Fruit fly (Drosophila melanogaster) whole organism, embryonic: ENCODE measurements around the gene CG17108.

ENCODE experiments used
- CG10267 ChIP-seq: fragments of 200-800 bp; sonication (Bioruptor generic); optimal IDR thresholded peaks from 2 replicates; lab custom pipeline; 2018; ENCODE audit warnings: missing biosample characterization, mild to moderate bottlenecking, missing genetic modification characterization, moderate library complexity
- CG11504 ChIP-seq: fragments of 200-800 bp; sonication (Bioruptor generic); optimal IDR thresholded peaks from 3 replicates; lab custom pipeline; 2019; ENCODE audit warnings: missing biosample characterization, mild to moderate bottlenecking, missing genetic modification characterization, moderate library complexity
- CG13894 ChIP-seq: fragments of 200-800 bp; sonication (Bioruptor generic); optimal IDR thresholded peaks from 3 replicates; lab custom pipeline; 2018; ENCODE audit warnings: missing biosample characterization, mild to moderate bottlenecking, missing genetic modification characterization, moderate library complexity
- CG15269 ChIP-seq: fragments of 200-800 bp; sonication (Bioruptor generic); optimal IDR thresholded peaks from 2 replicates; lab custom pipeline; 2018; ENCODE audit warnings: missing biosample characterization, mild to moderate bottlenecking, missing genetic modification characterization, moderate library complexity
- CG2120 ChIP-seq: fragments of 200-800 bp; sonication (Bioruptor generic); optimal IDR thresholded peaks from 3 replicates; lab custom pipeline; 2016; ENCODE audit warnings: missing biosample characterization, missing genetic modification characterization
- CG2199 ChIP-seq: fragments of 200-800 bp; sonication (Bioruptor generic); IDR thresholded peaks from 3 replicates; pipeline ENCODE4 v1.3.6; 2022; ENCODE audit warnings: missing biosample characterization, missing genetic modification characterization
- CG2678 ChIP-seq: fragments of 200-800 bp; sonication (Bioruptor generic); optimal IDR thresholded peaks from 3 replicates; lab custom pipeline; 2019; ENCODE audit warnings: missing biosample characterization, mild to moderate bottlenecking, missing genetic modification characterization, moderate library complexity
- CG32532 ChIP-seq: fragments of 200-800 bp; sonication (Bioruptor generic); IDR thresholded peaks from 2 replicates; pipeline ENCODE4 v1.3.6; 2022; ENCODE audit warnings: missing biosample characterization, missing genetic modification characterization
- CG3281 ChIP-seq: fragments of 200-800 bp; sonication (Bioruptor generic); optimal IDR thresholded peaks from 3 replicates; lab custom pipeline; 2017; ENCODE audit warnings: missing biosample characterization, mild to moderate bottlenecking, missing genetic modification characterization
- CG5180 ChIP-seq: fragments of 200-800 bp; sonication (Bioruptor generic); optimal IDR thresholded peaks from 3 replicates; lab custom pipeline; 2017; ENCODE audit warnings: missing biosample characterization, missing genetic modification characterization, mild to moderate bottlenecking, moderate library complexity, missing genetic modification reagents
- CG6854 ChIP-seq: fragments of 200-800 bp; sonication (Bioruptor generic); optimal IDR thresholded peaks from 3 replicates; lab custom pipeline; 2017; ENCODE audit warnings: missing biosample characterization, mild to moderate bottlenecking, missing genetic modification characterization
- CG7987 ChIP-seq: fragments of 200-800 bp; sonication (Bioruptor generic); optimal IDR thresholded peaks from 2 replicates; lab custom pipeline; 2018; ENCODE audit warnings: missing biosample characterization, mild to moderate bottlenecking, missing genetic modification characterization, moderate library complexity
- Fer1 ChIP-seq: fragments of 200-800 bp; sonication (Bioruptor generic); optimal IDR thresholded peaks from 2 replicates; lab custom pipeline; 2017; ENCODE audit warnings: missing biosample characterization, mild to moderate bottlenecking, missing genetic modification characterization
- Fer3 ChIP-seq: fragments of 200-800 bp; sonication (Bioruptor generic); optimal IDR thresholded peaks from 2 replicates; lab custom pipeline; 2018; ENCODE audit warnings: missing biosample characterization, mild to moderate bottlenecking, missing genetic modification characterization, moderate library complexity
- HLH3B ChIP-seq: fragments of 200-800 bp; sonication (Bioruptor generic); IDR thresholded peaks from 2 replicates; pipeline ENCODE4 v1.3.6; 2022; ENCODE audit warnings: missing biosample characterization, missing genetic modification characterization
- Hr51 ChIP-seq, 2 experiments: fragments of 200-800 bp; sonication (Bioruptor generic); optimal IDR thresholded peaks; 2 replicates in 1 of 2; 3 replicates in 1 of 2; lab custom pipeline; 2016 to 2018; ENCODE audit warnings: missing biosample characterization in 2 of 2, missing genetic modification characterization in 2 of 2, mild to moderate bottlenecking in 1 of 2, moderate library complexity in 1 of 2
- Med ChIP-seq: fragments of 200-800 bp; sonication (Bioruptor generic); peaks from one replicate; lab custom pipeline; 2016; ENCODE audit warnings: missing biosample characterization, missing genetic modification characterization, mild to moderate bottlenecking, inconsistent platforms, moderate library complexity
- Meics ChIP-seq: fragments of 200-800 bp; sonication (Bioruptor generic); optimal IDR thresholded peaks from 2 replicates; lab custom pipeline; 2017; ENCODE audit warnings: missing biosample characterization, mild to moderate bottlenecking, missing genetic modification characterization
- PHDP ChIP-seq: fragments of 200-800 bp; sonication (Bioruptor generic); optimal IDR thresholded peaks from 3 replicates; lab custom pipeline; 2018; ENCODE audit warnings: missing biosample characterization, mild to moderate bottlenecking, missing genetic modification characterization, moderate library complexity
- Side ChIP-seq: fragments of 200-800 bp; sonication (Bioruptor generic); optimal IDR thresholded peaks from 2 replicates; lab custom pipeline; 2016; ENCODE audit warnings: missing biosample characterization, missing genetic modification characterization
- Sox102F ChIP-seq: fragments of 200-800 bp; sonication (Bioruptor generic); optimal IDR thresholded peaks from 2 replicates; lab custom pipeline; 2018; ENCODE audit warnings: missing biosample characterization, mild to moderate bottlenecking, missing genetic modification characterization, moderate library complexity
- Vsx1 ChIP-seq: fragments of 200-800 bp; sonication (Bioruptor generic); optimal IDR thresholded peaks from 2 replicates; lab custom pipeline; 2017; ENCODE audit warnings: missing biosample characterization, mild to moderate bottlenecking, missing genetic modification characterization, missing genetic modification reagents
- abd-A ChIP-seq: fragments of 200-800 bp; sonication (Bioruptor generic); optimal IDR thresholded peaks from 3 replicates; lab custom pipeline; 2019; ENCODE audit warnings: missing biosample characterization, mild to moderate bottlenecking, missing genetic modification characterization, moderate library complexity
- aop ChIP-seq: fragments of 200-800 bp; sonication (Bioruptor generic); IDR thresholded peaks from 2 replicates; pipeline ENCODE4 v1.3.6; 2022; ENCODE audit warnings: missing biosample characterization, missing genetic modification characterization
- bcd ChIP-seq: fragments of 200-800 bp; sonication (Bioruptor generic); optimal IDR thresholded peaks from 2 replicates; lab custom pipeline; 2017; ENCODE audit warnings: missing biosample characterization, mild to moderate bottlenecking, missing genetic modification characterization
- chinmo ChIP-seq: fragments of 200-800 bp; sonication (Bioruptor generic); IDR thresholded peaks from 4 replicates; pipeline ENCODE4 v1.3.6; 2022; ENCODE audit warnings: missing biosample characterization, missing genetic modification characterization; ENCODE audit not compliant: partially characterized antibody
- chn ChIP-seq: fragments of 200-800 bp; sonication (Bioruptor generic); optimal IDR thresholded peaks from 2 replicates; lab custom pipeline; 2016; ENCODE audit warnings: missing biosample characterization, missing genetic modification characterization
- ci ChIP-seq: fragments of 200-800 bp; sonication (Bioruptor generic); IDR thresholded peaks from 3 replicates; pipeline ENCODE4 v1.3.6; 2022; ENCODE audit warnings: missing biosample characterization, missing genetic modification characterization
- dmrt99B ChIP-seq: fragments of 200-800 bp; sonication (Bioruptor generic); optimal IDR thresholded peaks from 2 replicates; lab custom pipeline; 2018; ENCODE audit warnings: missing biosample characterization, mild to moderate bottlenecking, missing genetic modification characterization, moderate library complexity
- gem ChIP-seq: fragments of 200-800 bp; sonication (Bioruptor generic); optimal IDR thresholded peaks from 2 replicates; lab custom pipeline; 2019; ENCODE audit warnings: missing biosample characterization, mild to moderate bottlenecking, missing genetic modification characterization, moderate library complexity
- grau ChIP-seq: fragments of 200-800 bp; optimal IDR thresholded peaks from 3 replicates; lab custom pipeline; 2019; ENCODE audit warnings: missing biosample characterization, mild to moderate bottlenecking, missing genetic modification characterization, moderate library complexity
- gt ChIP-seq: fragments of 200-800 bp; sonication (Bioruptor generic); IDR thresholded peaks from 2 replicates; pipeline ENCODE4 v1.3.6; 2022; ENCODE audit warnings: missing biosample characterization, missing genetic modification characterization
- hbn ChIP-seq: fragments of 200-800 bp; sonication (Bioruptor generic); IDR thresholded peaks from 2 replicates; pipeline ENCODE4 v1.3.6; 2022; ENCODE audit warnings: missing biosample characterization, missing genetic modification characterization; ENCODE audit not compliant: partially characterized antibody
- pros ChIP-seq: fragments of 200-800 bp; sonication (Bioruptor generic); optimal IDR thresholded peaks from 3 replicates; lab custom pipeline; 2019; ENCODE audit warnings: missing biosample characterization, mild to moderate bottlenecking, missing genetic modification characterization, moderate library complexity
- row ChIP-seq: fragments of 200-800 bp; sonication (Bioruptor generic); IDR thresholded peaks from 3 replicates; pipeline ENCODE4 v1.3.6; 2022; ENCODE audit warnings: missing biosample characterization, missing genetic modification characterization
- slbo ChIP-seq: fragments of 200-800 bp; sonication (Bioruptor generic); IDR thresholded peaks from 2 replicates; pipeline ENCODE4 v1.3.6; 2022; ENCODE audit warnings: missing biosample characterization, missing genetic modification characterization
- unpg ChIP-seq: fragments of 200-800 bp; sonication (Bioruptor generic); optimal IDR thresholded peaks from 3 replicates; lab custom pipeline; 2018; ENCODE audit warnings: missing biosample characterization, mild to moderate bottlenecking, missing genetic modification characterization, moderate library complexity
- vvl ChIP-seq: fragments of 200-800 bp; sonication (Bioruptor generic); IDR thresholded peaks from 2 replicates; pipeline ENCODE4 v1.3.6; 2022; ENCODE audit warnings: missing biosample characterization, missing genetic modification characterization
- zfh1 ChIP-seq: fragments of 200-800 bp; sonication (Bioruptor generic); IDR thresholded peaks from 3 replicates; pipeline ENCODE4 v1.3.6; 2022; ENCODE audit warnings: missing biosample characterization, missing genetic modification characterization

CG17108 gene

dm6 chr2L:10682197-10682596, 11.7 kb downstream of the CG17108 start:
- TF ChIP-seq vvl (GFP tag; lab: Robert Waterston, UW), result peak; percentile 69; the same call in 1 of the 2 replicates
- TF ChIP-seq HLH3B (GFP tag; lab: Robert Waterston, UW), result no peak
- 0 out of 2 replicates have a peak, but pooled peaks have one; percentile 16 for TF ChIP-seq slbo (GFP tag; lab: Robert Waterston, UW)
- 0 out of 4 replicates have a peak, but pooled peaks have one; percentile 50 for TF ChIP-seq chinmo (GFP tag; lab: Robert Waterston, UW)
- no peak for TF ChIP-seq CG2199 (GFP tag; lab: Robert Waterston, UW)
- no peak for TF ChIP-seq ci (GFP tag; lab: Robert Waterston, UW)
- TF ChIP-seq pros, result peak; percentile 42
- peak; percentile 95 for TF ChIP-seq abd-A (tag; lab: Kevin White, UChicago)
- TF ChIP-seq Vsx1, result peak; percentile 12
- TF ChIP-seq CG13894, result peak; percentile 8
- TF ChIP-seq, all 482 proteins: peak for 7

DNA sequence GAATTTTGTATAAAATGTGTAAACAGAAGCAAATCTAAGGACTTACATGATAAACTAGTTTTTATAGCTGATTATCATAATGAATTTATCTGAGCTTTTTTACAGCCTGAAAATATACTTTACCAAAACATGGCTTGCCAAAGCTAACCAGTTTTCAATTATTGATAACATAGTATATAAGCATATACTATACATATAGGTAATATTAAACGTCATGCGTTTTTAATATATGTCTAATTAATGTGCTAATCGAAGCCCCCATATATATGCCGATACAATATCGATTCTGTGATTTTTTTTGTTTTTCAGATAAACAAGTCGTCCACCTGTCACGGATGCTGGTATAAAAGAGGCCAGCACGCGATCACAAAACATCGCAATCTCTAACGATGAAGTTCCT, 12.3 kb downstream of the CG17108 start, which contains the start of gene CG17107:
CG17107 (plus strand) TSS at position 301 of the 400 bp plus-strand sequence.
- no peak for TF ChIP-seq chn (GFP tag; lab: Kevin White, UChicago)
- no peak for TF ChIP-seq row (GFP tag; lab: Robert Waterston, UW)
- no peak for TF ChIP-seq hbn
- TF ChIP-seq gt (GFP tag; lab: Robert Waterston, UW), result no peak
- TF ChIP-seq CG10267, result no peak
- no peak for TF ChIP-seq CG5180
- TF ChIP-seq CG7987 (GFP tag; lab: Kevin White, UChicago), result no peak
- TF ChIP-seq, all 482 proteins: peak for 0

DNA sequence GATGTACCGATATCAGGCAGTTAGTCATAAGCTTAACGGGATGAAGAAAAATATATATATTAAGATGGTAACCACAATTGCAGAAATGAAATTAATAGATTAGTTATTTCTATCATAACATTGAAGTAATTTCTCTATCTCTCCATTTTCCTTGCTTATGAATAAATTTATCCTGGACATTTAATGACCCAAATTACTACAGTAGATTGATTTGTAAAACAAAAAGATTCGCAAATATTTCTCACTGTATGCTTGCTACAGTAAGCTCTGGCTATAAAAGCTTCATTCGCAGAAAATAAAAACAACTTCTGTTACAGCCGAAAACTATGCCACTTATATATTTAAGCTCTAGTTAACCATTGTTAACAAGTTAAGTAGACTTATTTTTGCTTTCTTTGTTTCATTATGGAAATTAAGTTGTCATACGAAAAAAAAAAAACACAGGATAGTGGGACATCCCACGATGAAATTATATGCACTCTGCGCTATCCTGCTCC, 13.3 kb downstream of the CG17108 start, which contains the start of gene CG17105:
CG17105 (plus strand) TSS at position 447 of the 497 bp plus-strand sequence.
- TF ChIP-seq Fer1 (GFP tag; lab: Kevin White, UChicago) (no peak), Fer3 (tag; lab: Kevin White, UChicago) (peak; percentile 6), Meics (peak; percentile 14), Med (GFP tag; lab: Kevin White, UChicago) (peak; percentile 57), CG3281 (GFP tag; lab: Kevin White, UChicago) (peak; percentile 3), CG2678 (tag; lab: Kevin White, UChicago) (peak; percentile 10), PHDP (tag; lab: Kevin White, UChicago) (peak; percentile 15), dmrt99B (tag; lab: Kevin White, UChicago) (peak; percentile 8), aop (GFP tag; lab: Robert Waterston, UW) (no peak), row (GFP tag; lab: Robert Waterston, UW) (0 out of 3 replicates have a peak, but pooled peaks have one; percentile 19), CG32532 (GFP tag; lab: Robert Waterston, UW) (peak; percentile 9; the same call in 1 of the 2 replicates), CG11504 (peak; percentile 11), zfh1 (GFP tag; lab: Robert Waterston, UW) (no peak), Hr51 (GFP tag; optimal IDR thresholded peaks at IDR 0.05; lab: Kevin White, UChicago) (peak in 1 of 2 experiments; percentile 56), bcd (peak; percentile 3), Side (GFP tag; lab: Kevin White, UChicago) (no peak), unpg (peak; percentile 26), grau (tag; lab: Kevin White, UChicago) (peak; percentile 80), gem (tag; lab: Kevin White, UChicago) (peak; percentile 39), CG2120 (GFP tag; lab: Kevin White, UChicago) (peak; percentile 15), CG15269 (peak; percentile 14), Sox102F (GFP tag; lab: Kevin White, UChicago) (peak; percentile 24), CG6854 (GFP tag; lab: Kevin White, UChicago) (no peak)
